Worm (Caenorhabditis elegans) whole organism, L4 larva: Measurements from ENCODE around the gene W02G9.3.
A peak's percentile ranks its signal among the peaks of the same experiment; 100 is the strongest.

Source experiments
- F10B5.3 ChIP-seq: sonication (generic microtip); optimal IDR thresholded peaks from 2 replicates; lab custom pipeline; 2016; ENCODE audit warnings: mild to moderate bottlenecking, missing genetic modification characterization, missing compliant biosample characterization
- F37D6.2 ChIP-seq: sonication (generic microtip); optimal IDR thresholded peaks from 2 replicates; lab custom pipeline; 2016; ENCODE audit warnings: mild to moderate bottlenecking, missing genetic modification characterization, missing compliant biosample characterization
- F49E8.2 ChIP-seq: sonication (generic microtip); optimal IDR thresholded peaks from 2 replicates; lab custom pipeline; 2016; ENCODE audit warnings: missing compliant biosample characterization, mild to moderate bottlenecking, missing genetic modification characterization, borderline replicate concordance
- R02D3.7 ChIP-seq: fragments of 150-350 bp; sonication (generic microtip); optimal IDR thresholded peaks from 3 replicates; lab custom pipeline; 2014; ENCODE audit warnings: missing biosample characterization, missing genetic modification characterization
- T20F7.1 ChIP-seq: fragments of 200-800 bp; sonication (Bioruptor generic); optimal IDR thresholded peaks from 2 replicates; lab custom pipeline; 2018; ENCODE audit warnings: mild to moderate bottlenecking, missing genetic modification characterization, missing compliant biosample characterization
- T26A8.4 ChIP-seq: fragments of 200-800 bp; sonication (Bioruptor generic); IDR thresholded peaks from 2 replicates; pipeline ENCODE4 v1.3.6; 2022; ENCODE audit warnings: missing genetic modification characterization, missing compliant biosample characterization
- aha-1 ChIP-seq: fragments of 150-350 bp; peaks from one replicate; lab custom pipeline; 2014; ENCODE audit warnings: missing biosample characterization, missing genetic modification characterization
- arid-1 ChIP-seq: fragments of 200-800 bp; sonication (Bioruptor generic); conservative IDR thresholded peaks from 2 replicates; pipeline ENCODE4 v1.3.6; 2022; ENCODE audit warnings: missing genetic modification reagents, missing genetic modification characterization, missing compliant biosample characterization
- attf-4 ChIP-seq: sonication (generic microtip); optimal IDR thresholded peaks from 3 replicates; lab custom pipeline; 2017; ENCODE audit warnings: missing biosample characterization, missing genetic modification characterization
- ceh-32 ChIP-seq: sonication (generic microtip); optimal IDR thresholded peaks from 2 replicates; lab custom pipeline; 2016; ENCODE audit warnings: mild to moderate bottlenecking, missing genetic modification characterization, missing compliant biosample characterization; ENCODE audit not compliant: poor library complexity
- ceh-82 ChIP-seq: sonication (generic microtip); optimal IDR thresholded peaks from 2 replicates; lab custom pipeline; 2017; ENCODE audit warnings: missing biosample characterization, missing genetic modification characterization
- daf-12 ChIP-seq: fragments of 150-350 bp; optimal IDR thresholded peaks from 2 replicates; lab custom pipeline; 2014; ENCODE audit warnings: missing biosample characterization, missing genetic modification reagents, missing genetic modification characterization
- daf-19 ChIP-seq: fragments of 200-800 bp; sonication (Bioruptor generic); conservative IDR thresholded peaks from 2 replicates; pipeline ENCODE4 v1.3.6; 2022; ENCODE audit warnings: missing genetic modification characterization, missing compliant biosample characterization
- daf-8 ChIP-seq: fragments of 200-800 bp; sonication (Bioruptor generic); IDR thresholded peaks from 2 replicates; pipeline ENCODE4 v1.3.6; 2022; ENCODE audit warnings: missing genetic modification characterization, missing compliant biosample characterization
- dmd-6 ChIP-seq: fragments of 200-800 bp; sonication (Bioruptor generic); IDR thresholded peaks from 2 replicates; pipeline ENCODE4 v1.3.6; 2022; ENCODE audit warnings: missing genetic modification reagents, missing genetic modification characterization, missing compliant biosample characterization
- dmd-8 ChIP-seq: fragments of 200-800 bp; sonication (Bioruptor generic); IDR thresholded peaks from 2 replicates; pipeline ENCODE4 v1.3.6; 2022; ENCODE audit warnings: missing genetic modification characterization, missing compliant biosample characterization
- dmd-9 ChIP-seq: fragments of 200-800 bp; sonication (Bioruptor generic); IDR thresholded peaks from 2 replicates; pipeline ENCODE4 v1.3.6; 2022; ENCODE audit warnings: missing genetic modification reagents, missing genetic modification characterization, missing compliant biosample characterization
- egl-27 ChIP-seq: sonication (generic microtip); optimal IDR thresholded peaks from 3 replicates; lab custom pipeline; 2017; ENCODE audit warnings: missing biosample characterization, missing genetic modification reagents, missing genetic modification characterization
- egl-43 ChIP-seq: fragments of 200-800 bp; sonication (Bioruptor generic); IDR thresholded peaks from 2 replicates; pipeline ENCODE4 v1.3.6; 2022; ENCODE audit warnings: missing genetic modification reagents, missing genetic modification characterization, missing compliant biosample characterization
- fkh-10 ChIP-seq: fragments of 150-350 bp; optimal IDR thresholded peaks from 2 replicates; lab custom pipeline; 2014; ENCODE audit warnings: missing biosample characterization, missing genetic modification reagents, missing genetic modification characterization
- fos-1 ChIP-seq: fragments of 150-350 bp; optimal IDR thresholded peaks from 2 replicates; lab custom pipeline; 2014; ENCODE audit warnings: missing biosample characterization, missing genetic modification characterization
- hif-1 ChIP-seq, 2 experiments: sonication (generic microtip); optimal IDR thresholded peaks; 2 replicates each; lab custom pipeline; 2016 to 2017; ENCODE audit warnings: missing compliant biosample characterization in 2 of 2, missing genetic modification characterization in 2 of 2, missing genetic modification reagents in 2 of 2, missing genotype in 2 of 2, mild to moderate bottlenecking in 1 of 2
- hlh-11 ChIP-seq: fragments of 200-800 bp; sonication (Bioruptor generic); optimal IDR thresholded peaks from 2 replicates; lab custom pipeline; 2018; ENCODE audit warnings: mild to moderate bottlenecking, missing genetic modification characterization, missing compliant biosample characterization
- hlh-30 ChIP-seq: sonication (generic microtip); optimal IDR thresholded peaks from 2 replicates; lab custom pipeline; 2017; ENCODE audit warnings: antibody characterized with exemption, mild to moderate bottlenecking, missing genetic modification characterization, missing compliant biosample characterization; ENCODE audit not compliant: insufficient read depth
- hmg-1.1 ChIP-seq: fragments of 200-800 bp; sonication (Bioruptor generic); IDR thresholded peaks from 2 replicates; pipeline ENCODE4 v1.3.6; 2022; ENCODE audit warnings: missing genetic modification reagents, missing genetic modification characterization, missing compliant biosample characterization
- lin-1 ChIP-seq: fragments of 200-800 bp; sonication (Bioruptor generic); IDR thresholded peaks from 2 replicates; pipeline ENCODE4 v1.3.6; 2022; ENCODE audit warnings: missing genetic modification reagents, missing genetic modification characterization, missing compliant biosample characterization
- lin-13 ChIP-seq: fragments of 150-350 bp; optimal IDR thresholded peaks from 2 replicates; lab custom pipeline; 2014; ENCODE audit warnings: missing biosample characterization, missing genetic modification reagents, missing genetic modification characterization
- lin-15B ChIP-seq: fragments of 150-350 bp; sonication (generic microtip); optimal IDR thresholded peaks from 3 replicates; lab custom pipeline; 2014; ENCODE audit warnings: missing biosample characterization, missing genetic modification characterization
- lir-3 ChIP-seq: sonication (generic microtip); optimal IDR thresholded peaks from 2 replicates; lab custom pipeline; 2016; ENCODE audit warnings: mild to moderate bottlenecking, missing genetic modification characterization, missing compliant biosample characterization
- lsy-2 ChIP-seq, 2 experiments: fragments of 150-350 bp in 1 of 2; sonication (generic microtip) in 1 of 2; optimal IDR thresholded peaks; 2 replicates each; lab custom pipeline; 2014 to 2017; ENCODE audit warnings: missing biosample characterization in 2 of 2, missing genetic modification characterization in 2 of 2
- madf-9 ChIP-seq: fragments of 200-800 bp; sonication (Bioruptor generic); conservative IDR thresholded peaks from 2 replicates; pipeline ENCODE4 v1.3.6; 2022; ENCODE audit warnings: missing genetic modification reagents, missing genetic modification characterization, missing compliant biosample characterization
- mdt-29 ChIP-seq: fragments of 200-800 bp; sonication (Bioruptor generic); IDR thresholded peaks from 2 replicates; pipeline ENCODE4 v1.3.6; 2022; ENCODE audit warnings: missing genetic modification reagents, missing genetic modification characterization, missing compliant biosample characterization
- mep-1 ChIP-seq: fragments of 150-350 bp; sonication (generic microtip); optimal IDR thresholded peaks from 3 replicates; lab custom pipeline; 2014; ENCODE audit warnings: missing biosample characterization, missing genetic modification characterization
- mes-2 ChIP-seq: sonication (generic microtip); optimal IDR thresholded peaks from 2 replicates; lab custom pipeline; 2016; ENCODE audit warnings: missing genotype, mild to moderate bottlenecking, missing genetic modification characterization, missing compliant biosample characterization; ENCODE audit not compliant: poor library complexity, severe bottlenecking
- nhr-10 ChIP-seq: fragments of 150-350 bp; optimal IDR thresholded peaks from 2 replicates; lab custom pipeline; 2014; ENCODE audit warnings: missing biosample characterization, missing genetic modification characterization
- nhr-41 ChIP-seq: fragments of 200-800 bp; sonication (Bioruptor generic); IDR thresholded peaks from 2 replicates; pipeline ENCODE4 v1.3.6; 2022; ENCODE audit warnings: missing genetic modification reagents, missing genetic modification characterization, missing compliant biosample characterization
- nhr-42 ChIP-seq: fragments of 200-800 bp; sonication (Bioruptor generic); IDR thresholded peaks from 2 replicates; pipeline ENCODE4 v1.3.6; 2022; ENCODE audit warnings: missing genetic modification characterization, missing compliant biosample characterization
- nhr-76 ChIP-seq: fragments of 150-350 bp; optimal IDR thresholded peaks from 2 replicates; lab custom pipeline; 2014; ENCODE audit warnings: missing biosample characterization, missing genetic modification characterization
- rbr-2 ChIP-seq: sonication (generic microtip); optimal IDR thresholded peaks from 2 replicates; lab custom pipeline; 2016; ENCODE audit warnings: missing genotype, missing genetic modification characterization, missing compliant biosample characterization
- saeg-2 ChIP-seq: fragments of 200-800 bp; sonication (Bioruptor generic); IDR thresholded peaks from 2 replicates; pipeline ENCODE4 v1.3.6; 2022; ENCODE audit warnings: missing genetic modification reagents, missing genetic modification characterization, missing compliant biosample characterization
- sdz-12 ChIP-seq: fragments of 200-800 bp; sonication (Bioruptor generic); optimal IDR thresholded peaks from 2 replicates; lab custom pipeline; 2018; ENCODE audit warnings: mild to moderate bottlenecking, missing genetic modification characterization, missing compliant biosample characterization
- spr-3 ChIP-seq: fragments of 200-800 bp; sonication (Bioruptor generic); optimal IDR thresholded peaks from 2 replicates; lab custom pipeline; 2018; ENCODE audit warnings: mild to moderate bottlenecking, missing genetic modification characterization, missing compliant biosample characterization
- tag-97 ChIP-seq: fragments of 200-800 bp; sonication (Bioruptor generic); IDR thresholded peaks from 2 replicates; pipeline ENCODE4 v1.3.6; 2022; ENCODE audit warnings: missing genetic modification characterization, missing compliant biosample characterization
- tra-1 ChIP-seq: fragments of 200-800 bp; sonication (Bioruptor generic); IDR thresholded peaks from 2 replicates; pipeline ENCODE4 v1.3.6; 2022; ENCODE audit warnings: missing genetic modification reagents, missing genetic modification characterization, missing compliant biosample characterization
- vab-7 ChIP-seq: fragments of 200-800 bp; sonication (Bioruptor generic); IDR thresholded peaks from 2 replicates; pipeline ENCODE4 v1.3.6; 2022; ENCODE audit warnings: missing genetic modification reagents, missing genetic modification characterization, missing compliant biosample characterization
- zfp-2 ChIP-seq: sonication (generic microtip); optimal IDR thresholded peaks from 2 replicates; lab custom pipeline; 2016; ENCODE audit warnings: mild to moderate bottlenecking, missing genetic modification characterization, missing compliant biosample characterization
- zip-11 ChIP-seq: fragments of 200-800 bp; sonication (Bioruptor generic); IDR thresholded peaks from 2 replicates; pipeline ENCODE4 v1.3.6; 2022; ENCODE audit warnings: missing genetic modification characterization, missing compliant biosample characterization
- zip-2 ChIP-seq: fragments of 150-350 bp; optimal IDR thresholded peaks from 2 replicates; lab custom pipeline; 2014; ENCODE audit warnings: missing biosample characterization, missing genetic modification characterization
- ztf-7 ChIP-seq: fragments of 150-350 bp; optimal IDR thresholded peaks from 2 replicates; lab custom pipeline; 2014; ENCODE audit warnings: missing biosample characterization, missing genetic modification characterization

Gene W02G9.3

DNA sequence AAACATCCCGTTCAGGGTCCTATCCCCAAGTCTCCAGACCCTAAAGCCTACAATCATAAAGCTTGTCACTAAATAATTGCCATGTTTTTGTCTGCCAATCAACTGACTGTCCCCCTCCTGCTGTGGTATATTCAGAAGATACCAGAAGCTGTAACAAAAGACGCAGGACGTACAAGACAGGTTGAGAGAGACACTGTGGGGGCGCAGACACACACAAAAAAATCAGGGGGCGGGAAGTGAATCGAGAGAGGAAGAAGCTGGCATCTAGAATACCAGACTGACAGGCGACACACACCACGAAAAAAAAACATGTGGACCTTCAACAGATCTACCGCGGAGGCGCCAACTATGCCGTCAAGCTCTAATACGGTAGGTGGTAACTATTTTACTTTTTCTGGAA, 1.6 kb upstream of the W02G9.3 start, which contains the start of gene kel-8:
Gene kel-8, plus strand, starts transcription at position 301 of the 400 bp plus-strand sequence.
- TF ChIP-seq R02D3.7 (tag; lab: Kevin White, UChicago) (no peak), hlh-11 (tag; lab: Kevin White, UChicago) (peak; percentile 30), ceh-82 (tag; lab: Kevin White, UChicago) (no peak), hlh-30 (tag; lab: Kevin White, UChicago) (peak; percentile 45), daf-19 (GFP tag; lab: Robert Waterston, UW) (no peak), aha-1 (tag; lab: Kevin White, UChicago) (peak; percentile 37), ceh-32 (tag; lab: Kevin White, UChicago) (no peak)

DNA sequence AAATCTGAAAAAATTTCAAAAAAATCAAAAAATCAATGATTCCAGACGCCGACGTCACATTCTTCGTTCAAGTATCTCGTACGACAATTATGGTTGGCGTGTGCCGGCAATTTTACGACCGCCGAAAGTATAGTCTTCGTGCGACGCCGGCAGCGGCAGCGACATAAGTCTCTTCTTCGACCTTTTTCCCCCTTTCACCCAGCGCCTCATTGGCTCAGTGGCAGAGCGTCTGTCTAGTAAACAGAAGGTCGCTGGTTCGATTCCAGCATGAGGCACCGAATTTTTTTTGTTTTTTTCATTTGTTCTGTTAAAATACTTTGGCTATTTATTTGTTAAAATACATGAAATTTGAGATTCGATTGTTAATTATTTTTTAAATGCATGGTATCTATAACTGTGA, 1.0 kb downstream of the W02G9.3 start:
- TF ChIP-seq mep-1 (tag; lab: Kevin White, UChicago) (peak; percentile 33), mdt-29 (GFP tag; lab: Robert Waterston, UW) (peak; percentile 34; the same call in 1 of the 2 replicates), sdz-12 (GFP tag; lab: Kevin White, UChicago) (no peak), zip-2 (tag; lab: Kevin White, UChicago) (no peak), dmd-6 (GFP tag; lab: Robert Waterston, UW) (peak; percentile 48), nhr-41 (GFP tag; lab: Robert Waterston, UW) (no peak), tra-1 (no peak), saeg-2 (GFP tag; lab: Robert Waterston, UW) (no peak), zip-11 (GFP tag; lab: Robert Waterston, UW) (no peak), fkh-10 (GFP tag; lab: Kevin White, UChicago) (no peak), mes-2 (tag; lab: Kevin White, UChicago) (peak; percentile 61), nhr-76 (tag; lab: Kevin White, UChicago) (no peak), spr-3 (GFP tag; lab: Kevin White, UChicago) (no peak), F37D6.2 (tag; lab: Kevin White, UChicago) (no peak), zfp-2 (tag; lab: Kevin White, UChicago) (no peak), lir-3 (tag; lab: Kevin White, UChicago) (no peak), dmd-8 (GFP tag; lab: Robert Waterston, UW) (peak; percentile 75), daf-12 (no peak), hmg-1.1 (peak; percentile 55), fos-1 (no peak), egl-43 (GFP tag; lab: Robert Waterston, UW) (peak; percentile 85), F10B5.3 (tag; lab: Kevin White, UChicago) (no peak), lin-13 (GFP tag; lab: Kevin White, UChicago) (peak; percentile 49), lsy-2 (tag; optimal IDR thresholded peaks at IDR 0.05; lab: Kevin White, UChicago) (peak in 1 of 2 experiments; percentile 55), F49E8.2 (tag; lab: Kevin White, UChicago) (no peak), ztf-7 (no peak), rbr-2 (peak; percentile 35), attf-4 (tag; lab: Kevin White, UChicago) (no peak), nhr-10 (tag; lab: Kevin White, UChicago) (no peak), T26A8.4 (GFP tag; lab: Robert Waterston, UW) (0 out of 2 replicates have a peak, but pooled peaks have one; percentile 21), aha-1 (tag; lab: Kevin White, UChicago) (no peak), hif-1 (tag; optimal IDR thresholded peaks at IDR 0.05; lab: Kevin White, UChicago) (no peak), T20F7.1 (no peak), arid-1 (GFP tag; lab: Robert Waterston, UW) (peak; percentile 55; the same call in 1 of the 2 replicates), tag-97 (GFP tag; lab: Robert Waterston, UW) (no peak), lin-1 (GFP tag; lab: Robert Waterston, UW) (peak; percentile 58; the same call in 1 of the 2 replicates), lin-15B (tag; lab: Kevin White, UChicago) (no peak), dmd-9 (GFP tag; lab: Robert Waterston, UW) (no peak), nhr-42 (0 out of 2 replicates have a peak, but pooled peaks have one; percentile 21), daf-8 (no peak), madf-9 (GFP tag; lab: Robert Waterston, UW) (peak; percentile 44; the same call in 1 of the 2 replicates), vab-7 (GFP tag; lab: Robert Waterston, UW) (peak; percentile 65), egl-27 (tag; lab: Kevin White, UChicago) (no peak)
